Worm (Caenorhabditis elegans): ENCODE data around the gene cdr-1.

cdr-1 gene

DNA sequence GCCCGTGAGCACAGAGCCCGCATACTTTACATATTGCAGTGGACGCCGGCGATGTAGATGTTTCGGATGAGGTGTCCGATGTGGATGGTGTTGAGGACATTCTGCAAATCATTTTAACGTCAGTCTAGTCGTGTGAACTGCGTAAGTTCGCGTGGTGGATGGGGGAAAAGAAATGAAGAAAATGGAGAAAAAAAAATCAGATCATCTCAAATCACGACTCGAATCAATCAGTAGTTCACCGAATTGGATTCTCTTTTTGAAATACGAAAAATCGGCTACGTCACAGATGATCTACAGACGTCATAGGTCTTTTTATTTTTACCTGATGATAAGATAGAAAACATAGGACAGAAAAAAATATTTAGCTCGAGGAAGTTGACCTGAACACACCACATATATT, 44.8 kb upstream of the cdr-1 start, which contains the start of gene nhr-102:
nhr-102 (minus strand) TSS at position 101 of the 400 bp plus-strand sequence.
- TF ChIP-seq F37B4.10 (GFP tag; IDR thresholded peaks at IDR 0.05) (no peak), madf-6 (GFP tag; IDR thresholded peaks at IDR 0.05) (0 out of 2 replicates have a peak, but pooled peaks have one; percentile 28), dox-1 (GFP tag; IDR thresholded peaks at IDR 0.05) (no peak)

DNA sequence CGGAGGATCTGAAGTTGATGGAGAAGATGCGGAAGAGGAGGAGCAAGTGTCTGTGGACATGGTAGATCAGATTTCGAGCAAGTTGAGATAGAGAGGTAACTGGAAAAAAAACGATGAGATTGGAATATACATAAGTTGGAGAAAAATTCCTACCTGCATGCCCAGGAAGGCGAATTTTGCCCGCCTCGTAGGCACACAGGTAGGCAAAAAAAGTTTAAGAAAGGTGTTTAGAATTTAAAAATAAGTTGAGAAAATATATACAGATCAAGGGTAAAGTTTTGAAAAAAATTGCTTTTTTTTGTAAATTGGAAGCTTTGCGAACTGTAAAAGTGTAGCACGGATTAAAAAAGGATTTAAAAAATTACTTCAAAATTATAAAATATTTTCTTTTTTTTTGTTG, 41.6 kb upstream of the cdr-1 start, which contains the start of gene nhr-84:
nhr-84 (minus strand) TSS at position 101 of the 400 bp plus-strand sequence.
- no peak for TF ChIP-seq nfyb-1 (GFP tag; IDR thresholded peaks at IDR 0.05)
- TF ChIP-seq nhr-120 (GFP tag; IDR thresholded peaks at IDR 0.05): no peak
- no peak for TF ChIP-seq ztf-3 (GFP tag; optimal IDR thresholded peaks at IDR 0.05)
- TF ChIP-seq K11D2.4 (GFP tag; IDR thresholded peaks at IDR 0.05): no peak
- no peak for TF ChIP-seq lin-54 (GFP tag; optimal IDR thresholded peaks at IDR 0.05)
- no peak for TF ChIP-seq unc-62 (GFP tag; optimal IDR thresholded peaks at IDR 0.05)
- no peak for TF ChIP-seq madf-3 (GFP tag; IDR thresholded peaks at IDR 0.05)
- TF ChIP-seq ceh-100 (GFP tag; IDR thresholded peaks at IDR 0.05): no peak
- TF ChIP-seq snpc-1.1 (tag; optimal IDR thresholded peaks at IDR 0.05; ENCODE audit: insufficient read depth): no peak
- no peak for TF ChIP-seq ceh-58 (GFP tag; IDR thresholded peaks at IDR 0.05)
- no peak for TF ChIP-seq ztf-6 (GFP tag; IDR thresholded peaks at IDR 0.05)
- no peak for TF ChIP-seq somi-1 (GFP tag; optimal IDR thresholded peaks at IDR 0.05)
- no peak for TF ChIP-seq Y53G8AR.9 (GFP tag; conservative IDR thresholded peaks at IDR 0.05)
- TF ChIP-seq D2030.7 (GFP tag; IDR thresholded peaks at IDR 0.05): no peak
- TF ChIP-seq zim-3 (tag; optimal IDR thresholded peaks at IDR 0.05): no peak
- no peak for TF ChIP-seq F33H1.4 (GFP tag; IDR thresholded peaks at IDR 0.05)
- no peak for TF ChIP-seq dpl-1 (GFP tag; optimal IDR thresholded peaks at IDR 0.05)
- TF ChIP-seq ama-1 (optimal IDR thresholded peaks at IDR 0.05): no peak
- no peak for TF ChIP-seq ama-1 (GFP tag; optimal IDR thresholded peaks at IDR 0.05)
- no peak for TF ChIP-seq F57A8.1 (GFP tag; optimal IDR thresholded peaks at IDR 0.05)

DNA sequence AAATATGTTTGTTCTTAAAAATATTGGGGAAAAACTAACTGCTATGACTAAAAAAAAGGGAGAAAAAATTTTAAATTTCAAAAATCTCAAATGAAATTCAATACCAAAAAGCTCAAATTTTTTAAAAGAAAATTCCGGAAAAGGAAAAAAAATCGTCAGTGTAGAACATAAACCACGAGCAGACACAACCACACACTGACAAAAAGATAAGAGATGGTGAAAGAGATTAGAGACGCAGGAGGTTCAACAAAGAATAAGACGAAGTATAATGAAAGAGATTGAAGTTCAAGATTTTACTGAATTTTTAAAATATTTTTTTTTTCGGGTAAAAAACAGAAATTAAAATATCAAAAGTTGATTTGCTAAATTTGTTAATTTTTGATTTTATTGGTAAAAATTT, 41.1 kb upstream of the cdr-1 start:
- TF ChIP-seq F52B5.7 (tag; optimal IDR thresholded peaks at IDR 0.05) (no peak), ceh-40 (GFP tag; IDR thresholded peaks at IDR 0.05) (no peak), nhr-120 (GFP tag; IDR thresholded peaks at IDR 0.05) (no peak), athp-1 (tag; optimal IDR thresholded peaks at IDR 0.05) (no peak), ccch-3 (GFP tag; optimal IDR thresholded peaks at IDR 0.05) (no peak), aptf-3 (GFP tag; IDR thresholded peaks at IDR 0.05) (no peak), zfh-2 (GFP tag; conservative IDR thresholded peaks at IDR 0.05) (no peak)

DNA sequence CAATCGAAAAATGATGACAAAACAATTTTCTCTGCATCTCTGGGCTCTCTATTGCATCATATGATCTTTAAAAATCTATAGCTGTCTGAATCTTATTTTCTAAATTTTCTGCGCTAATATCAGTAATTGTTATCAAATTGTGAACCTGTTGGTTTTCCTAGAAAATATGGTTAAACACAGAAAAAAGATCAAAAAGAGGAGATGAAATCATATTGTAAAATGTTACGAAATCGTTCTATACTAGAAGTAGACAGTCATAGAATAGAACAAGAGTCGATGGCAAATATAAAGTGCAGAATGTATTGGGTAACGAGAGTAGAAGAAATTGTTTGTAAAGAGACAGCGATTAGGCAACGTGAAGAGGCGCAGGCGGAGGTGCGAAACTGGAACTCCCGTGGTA, 40.4 kb upstream of the cdr-1 start:
- TF ChIP-seq pha-4 (tag; optimal IDR thresholded peaks at IDR 0.05): peak; percentile 52
- no peak for TF ChIP-seq cebp-2 (GFP tag; IDR thresholded peaks at IDR 0.05)
- TF ChIP-seq let-526 (GFP tag; IDR thresholded peaks at IDR 0.05): no peak
- TF ChIP-seq tbp1 (GFP tag; optimal IDR thresholded peaks at IDR 0.05): no peak
- TF ChIP-seq efl-1 (GFP tag; optimal IDR thresholded peaks at IDR 0.05): no peak
- TF ChIP-seq F33H1.4 (GFP tag; IDR thresholded peaks at IDR 0.05): no peak
- TF ChIP-seq atf-7 (tag; optimal IDR thresholded peaks at IDR 0.05): peak; percentile 73
- no peak for TF ChIP-seq ceh-40 (GFP tag; IDR thresholded peaks at IDR 0.05)
- TF ChIP-seq unc-62 (GFP tag; optimal IDR thresholded peaks at IDR 0.05): no peak
- no peak for TF ChIP-seq tlf-1 (GFP tag; optimal IDR thresholded peaks at IDR 0.05)
- no peak for TF ChIP-seq lir-1 (GFP tag; conservative IDR thresholded peaks at IDR 0.05)
- TF ChIP-seq mxl-1 (tag; optimal IDR thresholded peaks at IDR 0.05): no peak
- no peak for TF ChIP-seq K11D2.4 (GFP tag; IDR thresholded peaks at IDR 0.05)
- TF ChIP-seq hmg-1.2 (GFP tag; IDR thresholded peaks at IDR 0.05): peak; percentile 62; the same call in 1 of the 2 replicates
- no peak for TF ChIP-seq mcd-1 (GFP tag; IDR thresholded peaks at IDR 0.05)
- TF ChIP-seq zim-3 (tag; optimal IDR thresholded peaks at IDR 0.05): no peak
- TF ChIP-seq bed-2 (GFP tag; IDR thresholded peaks at IDR 0.05): no peak
- TF ChIP-seq ccch-3 (GFP tag; optimal IDR thresholded peaks at IDR 0.05): no peak
- no peak for TF ChIP-seq mel-28 (tag; optimal IDR thresholded peaks at IDR 0.05; ENCODE audit: borderline replicate concordance)
- TF ChIP-seq rpc-1 (optimal IDR thresholded peaks at IDR 0.05): no peak
- no peak for TF ChIP-seq rpc-1 (tag; optimal IDR thresholded peaks at IDR 0.05)
- TF ChIP-seq xnd-1 (tag; optimal IDR thresholded peaks at IDR 0.05): no peak
- TF ChIP-seq dpff-1 (tag; optimal IDR thresholded peaks at IDR 0.05): no peak
- no peak for TF ChIP-seq B0019.2 (GFP tag; conservative IDR thresholded peaks at IDR 0.05)
